Worm (Caenorhabditis elegans) whole organism, young adult: ENCODE results near the gene Y54G2A.37.

Experiments
- B0019.2 ChIP-seq: fragments of 200-800 bp; sonication (Bioruptor generic); conservative IDR thresholded peaks from 2 replicates; pipeline ENCODE4 v1.3.6; 2022; ENCODE audit warnings: missing genetic modification reagents, missing genetic modification characterization, missing compliant biosample characterization
- B0035.1 ChIP-seq: sonication (generic microtip); optimal IDR thresholded peaks from 2 replicates; lab custom pipeline; 2016; ENCODE audit warnings: missing genetic modification characterization, mild to moderate bottlenecking, missing compliant biosample characterization, missing genotype, missing genetic modification reagents
- B0261.1 ChIP-seq: sonication (generic microtip); optimal IDR thresholded peaks from 2 replicates; lab custom pipeline; 2016; ENCODE audit warnings: mild to moderate bottlenecking, missing genetic modification characterization, moderate library complexity, missing compliant biosample characterization
- C17E4.6 ChIP-seq: fragments of 200-800 bp; sonication (Bioruptor generic); IDR thresholded peaks from 2 replicates; pipeline ENCODE4 v1.3.6; 2022; ENCODE audit warnings: missing genetic modification reagents, missing genetic modification characterization, missing compliant biosample characterization
- F33H1.4 ChIP-seq: fragments of 200-800 bp; sonication (Bioruptor generic); IDR thresholded peaks from 2 replicates; pipeline ENCODE4 v1.3.6; 2022; ENCODE audit warnings: missing genetic modification reagents, missing genetic modification characterization, missing compliant biosample characterization
- F37B4.10 ChIP-seq: fragments of 200-800 bp; sonication (Bioruptor generic); IDR thresholded peaks from 2 replicates; pipeline ENCODE4 v1.3.6; 2022; ENCODE audit warnings: missing genetic modification characterization, missing compliant biosample characterization
- F39B2.1 ChIP-seq: fragments of 200-800 bp; sonication (Bioruptor generic); IDR thresholded peaks from 2 replicates; pipeline ENCODE4 v1.3.6; 2022; ENCODE audit warnings: missing genetic modification reagents, missing genetic modification characterization, missing compliant biosample characterization
- F52B5.7 ChIP-seq: sonication (generic microtip); optimal IDR thresholded peaks from 2 replicates; lab custom pipeline; 2016; ENCODE audit warnings: mild to moderate bottlenecking, missing genetic modification characterization, missing compliant biosample characterization
- F55B11.4 ChIP-seq: sonication (generic microtip); optimal IDR thresholded peaks from 2 replicates; lab custom pipeline; 2016; ENCODE audit warnings: missing compliant biosample characterization, missing genetic modification characterization, borderline replicate concordance; ENCODE audit not compliant: insufficient read depth
- K12H6.12 ChIP-seq: fragments of 200-800 bp; sonication (Bioruptor generic); optimal IDR thresholded peaks from 2 replicates; lab custom pipeline; 2018; ENCODE audit warnings: mild to moderate bottlenecking, missing genetic modification characterization, missing compliant biosample characterization
- T07F8.4 ChIP-seq: sonication (generic microtip); optimal IDR thresholded peaks from 2 replicates; lab custom pipeline; 2016; ENCODE audit warnings: mild to moderate bottlenecking, missing genetic modification characterization, moderate library complexity, missing compliant biosample characterization
- akir-1 ChIP-seq: fragments of 200-800 bp; sonication (Bioruptor generic); optimal IDR thresholded peaks from 2 replicates; lab custom pipeline; 2018; ENCODE audit warnings: mild to moderate bottlenecking, missing genetic modification characterization, moderate library complexity, missing compliant biosample characterization
- ama-1 ChIP-seq, 3 experiments: fragments of 150-350 bp in 1 of 3; sonication (generic microtip) in 2 of 3; optimal IDR thresholded peaks; 2 replicates each; lab custom pipeline; 2014 to 2018; ENCODE audit warnings: missing biosample characterization in 2 of 3, missing genetic modification characterization in 2 of 3, missing genetic modification reagents in 2 of 3
- aptf-3 ChIP-seq: fragments of 200-800 bp; sonication (Bioruptor generic); IDR thresholded peaks from 2 replicates; pipeline ENCODE4 v1.3.6; 2022; ENCODE audit warnings: missing genetic modification characterization, missing compliant biosample characterization
- attf-5 ChIP-seq: fragments of 200-800 bp; sonication (Bioruptor generic); optimal IDR thresholded peaks from 2 replicates; lab custom pipeline; 2018; ENCODE audit warnings: mild to moderate bottlenecking, missing genetic modification characterization, missing compliant biosample characterization
- bed-1 ChIP-seq: fragments of 200-800 bp; sonication (Bioruptor generic); IDR thresholded peaks from 2 replicates; pipeline ENCODE4 v1.3.6; 2022; ENCODE audit warnings: missing genetic modification reagents, missing genetic modification characterization, missing compliant biosample characterization
- ceh-27 ChIP-seq: fragments of 200-800 bp; sonication (Bioruptor generic); optimal IDR thresholded peaks from 2 replicates; lab custom pipeline; 2018; ENCODE audit warnings: mild to moderate bottlenecking, missing genetic modification characterization, moderate library complexity, missing compliant biosample characterization
- ceh-40 ChIP-seq: fragments of 200-800 bp; sonication (Bioruptor generic); IDR thresholded peaks from 2 replicates; pipeline ENCODE4 v1.3.6; 2022; ENCODE audit warnings: missing genetic modification characterization, missing compliant biosample characterization
- ceh-58 ChIP-seq: fragments of 200-800 bp; sonication (Bioruptor generic); IDR thresholded peaks from 2 replicates; pipeline ENCODE4 v1.3.6; 2022; ENCODE audit warnings: missing genetic modification characterization, missing compliant biosample characterization
- ceh-91 ChIP-seq: fragments of 200-800 bp; sonication (Bioruptor generic); IDR thresholded peaks from 2 replicates; pipeline ENCODE4 v1.3.6; 2022; ENCODE audit warnings: missing genetic modification reagents, missing genetic modification characterization, missing compliant biosample characterization
- chd-7 ChIP-seq: sonication (generic microtip); optimal IDR thresholded peaks from 2 replicates; lab custom pipeline; 2016; ENCODE audit warnings: mild to moderate bottlenecking, missing genetic modification characterization, moderate library complexity, missing compliant biosample characterization
- dpl-1 ChIP-seq: fragments of 150-350 bp; optimal IDR thresholded peaks from 2 replicates; lab custom pipeline; 2014; ENCODE audit warnings: missing biosample characterization, missing genetic modification reagents, missing genetic modification characterization
- egrh-3 ChIP-seq: fragments of 200-800 bp; sonication (Bioruptor generic); IDR thresholded peaks from 2 replicates; pipeline ENCODE4 v1.3.6; 2022; ENCODE audit warnings: missing genetic modification reagents, missing genetic modification characterization, missing compliant biosample characterization
- ekl-4 ChIP-seq: fragments of 200-800 bp; sonication (Bioruptor generic); IDR thresholded peaks from 2 replicates; pipeline ENCODE4 v1.3.6; 2022; ENCODE audit warnings: missing genetic modification reagents, missing genetic modification characterization, missing compliant biosample characterization
- fkh-3 ChIP-seq: sonication (generic microtip); optimal IDR thresholded peaks from 2 replicates; lab custom pipeline; 2016; ENCODE audit warnings: mild to moderate bottlenecking, missing genetic modification characterization, missing compliant biosample characterization
- hmg-20 ChIP-seq: fragments of 200-800 bp; sonication (Bioruptor generic); IDR thresholded peaks from 2 replicates; pipeline ENCODE4 v1.3.6; 2022; ENCODE audit warnings: missing genetic modification reagents, missing genetic modification characterization, missing compliant biosample characterization
- let-607 ChIP-seq, 2 experiments: fragments of 200-800 bp in 1 of 2; sonication (Bioruptor generic) in 1 of 2; sonication (generic microtip) in 1 of 2; optimal IDR thresholded peaks; 2 replicates each; lab custom pipeline; 2016 to 2018; ENCODE audit warnings: mild to moderate bottlenecking in 2 of 2, missing compliant biosample characterization in 2 of 2, missing genetic modification characterization in 2 of 2, moderate library complexity in 2 of 2, missing genotype in 1 of 2
- lin-40 ChIP-seq: sonication (generic microtip); optimal IDR thresholded peaks from 2 replicates; lab custom pipeline; 2016; ENCODE audit warnings: missing genetic modification characterization, mild to moderate bottlenecking, missing compliant biosample characterization, missing genotype, missing genetic modification reagents
- lin-54 ChIP-seq: fragments of 200-800 bp; sonication (Bioruptor generic); optimal IDR thresholded peaks from 2 replicates; lab custom pipeline; 2018; ENCODE audit warnings: mild to moderate bottlenecking, missing genetic modification characterization, missing compliant biosample characterization
- lir-1 ChIP-seq: fragments of 200-800 bp; sonication (Bioruptor generic); conservative IDR thresholded peaks from 2 replicates; pipeline ENCODE4 v1.3.6; 2022; ENCODE audit warnings: missing genetic modification reagents, missing genetic modification characterization, missing compliant biosample characterization
- madf-6 ChIP-seq: fragments of 200-800 bp; sonication (Bioruptor generic); IDR thresholded peaks from 2 replicates; pipeline ENCODE4 v1.3.6; 2022; ENCODE audit warnings: missing genetic modification reagents, missing genetic modification characterization, missing compliant biosample characterization
- mcd-1 ChIP-seq: fragments of 200-800 bp; sonication (Bioruptor generic); IDR thresholded peaks from 2 replicates; pipeline ENCODE4 v1.3.6; 2022; ENCODE audit warnings: missing genetic modification reagents, missing genetic modification characterization, missing compliant biosample characterization
- mxl-1 ChIP-seq: sonication (generic microtip); optimal IDR thresholded peaks from 2 replicates; lab custom pipeline; 2016; ENCODE audit warnings: missing genetic modification characterization, missing compliant biosample characterization
- nfya-1 ChIP-seq: sonication (generic microtip); optimal IDR thresholded peaks from 2 replicates; lab custom pipeline; 2017; ENCODE audit warnings: antibody characterized with exemption, missing compliant biosample characterization, missing genetic modification characterization, borderline replicate concordance; ENCODE audit not compliant: insufficient read depth
- nfya-2 ChIP-seq: fragments of 200-800 bp; sonication (Bioruptor generic); IDR thresholded peaks from 2 replicates; pipeline ENCODE4 v1.3.6; 2022; ENCODE audit warnings: missing genetic modification reagents, missing genetic modification characterization, missing compliant biosample characterization
- nhr-120 ChIP-seq: fragments of 200-800 bp; sonication (Bioruptor generic); IDR thresholded peaks from 2 replicates; pipeline ENCODE4 v1.3.6; 2022; ENCODE audit warnings: missing genetic modification characterization, missing compliant biosample characterization
- nhr-80 ChIP-seq: sonication (generic microtip); optimal IDR thresholded peaks from 2 replicates; lab custom pipeline; 2016; ENCODE audit warnings: missing genetic modification characterization, missing compliant biosample characterization
- pha-4 ChIP-seq: fragments of 150-350 bp; sonication (generic microtip); optimal IDR thresholded peaks from 2 replicates; lab custom pipeline; 2014; ENCODE audit warnings: missing biosample characterization, missing genetic modification reagents, missing genetic modification characterization
- rpc-1 ChIP-seq, 2 experiments: fragments of 150-350 bp in 1 of 2; sonication (generic microtip) in 1 of 2; optimal IDR thresholded peaks; 2 replicates each; lab custom pipeline; 2014 to 2018; ENCODE audit warnings: missing biosample characterization in 1 of 2, missing genetic modification characterization in 1 of 2, missing genetic modification reagents in 1 of 2, missing genotype in 1 of 2
- tbp1 ChIP-seq: fragments of 200-800 bp; sonication (Bioruptor generic); optimal IDR thresholded peaks from 2 replicates; lab custom pipeline; 2018; ENCODE audit warnings: mild to moderate bottlenecking, missing genetic modification characterization, missing compliant biosample characterization
- tbx-9 ChIP-seq: sonication (generic microtip); optimal IDR thresholded peaks from 2 replicates; lab custom pipeline; 2016; ENCODE audit warnings: borderline replicate concordance, missing genetic modification characterization, inconsistent platforms, missing compliant biosample characterization
- unc-130 ChIP-seq: sonication (generic microtip); optimal IDR thresholded peaks from 2 replicates; lab custom pipeline; 2016; ENCODE audit warnings: missing genetic modification reagents, missing genetic modification characterization, missing compliant biosample characterization
- ztf-18 ChIP-seq: sonication (generic microtip); optimal IDR thresholded peaks from 2 replicates; lab custom pipeline; 2016; ENCODE audit warnings: missing genotype, mild to moderate bottlenecking, missing genetic modification characterization, missing compliant biosample characterization
- ztf-25 ChIP-seq: fragments of 200-800 bp; sonication (Bioruptor generic); IDR thresholded peaks from 2 replicates; pipeline ENCODE4 v1.3.6; 2022; ENCODE audit warnings: missing genetic modification reagents, missing genetic modification characterization, missing compliant biosample characterization
- ztf-28 ChIP-seq: fragments of 200-800 bp; sonication (Bioruptor generic); IDR thresholded peaks from 2 replicates; pipeline ENCODE4 v1.3.6; 2022; ENCODE audit warnings: missing genetic modification reagents, missing genetic modification characterization, missing compliant biosample characterization

Y54G2A.37 gene

DNA sequence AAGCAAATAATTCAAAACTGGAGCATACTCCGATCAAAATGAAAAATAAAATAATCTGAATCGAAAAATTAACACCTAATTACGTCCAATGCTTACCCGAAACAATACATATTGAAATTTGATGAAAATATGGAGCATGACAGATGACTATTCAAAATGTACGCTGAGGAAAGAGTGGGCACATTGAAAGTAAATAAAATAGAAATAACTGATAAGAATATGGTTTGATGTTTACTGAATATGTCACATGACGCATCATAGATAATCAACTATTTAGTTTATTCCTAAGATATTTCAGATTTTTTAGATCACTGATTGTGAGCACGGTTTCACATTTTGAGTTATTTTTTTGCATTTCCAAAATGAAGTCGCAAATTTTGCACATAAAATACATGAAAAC is 22.2 kb upstream of the Y54G2A.37 start, which contains the start of gene Y54G2A.52:
TSS of gene Y54G2A.52 (minus strand) at position 348 of the 400 bp plus-strand sequence.
- TF ChIP-seq aptf-3 (no peak), B0261.1 (tag; lab: Kevin White, UChicago) (no peak), egrh-3 (no peak), nfya-1 (no peak), nhr-80 (peak; percentile 63)

DNA sequence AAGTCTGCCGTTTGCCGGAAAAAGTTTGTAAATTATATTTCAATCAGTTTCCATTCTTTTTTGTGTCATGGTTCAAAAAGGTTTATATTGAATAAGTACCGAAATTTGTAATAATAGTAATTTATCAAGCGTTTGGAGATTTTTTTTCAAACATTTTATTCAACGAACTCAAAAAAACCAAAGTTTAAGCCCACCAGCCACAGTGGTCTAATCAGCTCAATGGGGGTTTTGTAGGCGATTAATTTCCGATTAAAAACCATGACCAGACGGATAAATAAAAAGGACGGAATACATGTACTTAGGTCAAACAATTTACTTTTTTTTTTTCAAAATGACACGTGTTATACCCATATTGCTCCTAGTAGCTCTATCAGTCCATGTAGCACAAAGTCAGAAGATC is 21.1 kb upstream of the Y54G2A.37 start, which contains the start of gene Y54G2A.10:
TSS of gene Y54G2A.10 (plus strand) at position 301 of the 400 bp plus-strand sequence.
- no peak for TF ChIP-seq dpl-1 (GFP tag; lab: Kevin White, UChicago)
- no peak for TF ChIP-seq rpc-1 (optimal IDR thresholded peaks at IDR 0.05; lab: Kevin White, UChicago)
- TF ChIP-seq rpc-1 (tag; optimal IDR thresholded peaks at IDR 0.05; lab: Kevin White, UChicago): no peak
- TF ChIP-seq F33H1.4 (GFP tag; lab: Robert Waterston, UW): no peak
- no peak for TF ChIP-seq pha-4 (tag; lab: Kevin White, UChicago)
- TF ChIP-seq hmg-20: no peak
- TF ChIP-seq tbp1 (GFP tag; lab: Kevin White, UChicago): no peak
- no peak for TF ChIP-seq lin-40
- TF ChIP-seq unc-130: no peak
- no peak for TF ChIP-seq attf-5 (GFP tag; lab: Kevin White, UChicago)
- TF ChIP-seq F39B2.1 (GFP tag; lab: Robert Waterston, UW): no peak
- no peak for TF ChIP-seq chd-7
- no peak for TF ChIP-seq B0019.2 (GFP tag; lab: Robert Waterston, UW)
- no peak for TF ChIP-seq let-607 (tag; optimal IDR thresholded peaks at IDR 0.05; lab: Kevin White, UChicago)
- TF ChIP-seq bed-1 (GFP tag; lab: Robert Waterston, UW): no peak
- TF ChIP-seq mcd-1: no peak
- no peak for TF ChIP-seq ceh-40 (GFP tag; lab: Robert Waterston, UW)
- TF ChIP-seq lin-54: no peak

DNA sequence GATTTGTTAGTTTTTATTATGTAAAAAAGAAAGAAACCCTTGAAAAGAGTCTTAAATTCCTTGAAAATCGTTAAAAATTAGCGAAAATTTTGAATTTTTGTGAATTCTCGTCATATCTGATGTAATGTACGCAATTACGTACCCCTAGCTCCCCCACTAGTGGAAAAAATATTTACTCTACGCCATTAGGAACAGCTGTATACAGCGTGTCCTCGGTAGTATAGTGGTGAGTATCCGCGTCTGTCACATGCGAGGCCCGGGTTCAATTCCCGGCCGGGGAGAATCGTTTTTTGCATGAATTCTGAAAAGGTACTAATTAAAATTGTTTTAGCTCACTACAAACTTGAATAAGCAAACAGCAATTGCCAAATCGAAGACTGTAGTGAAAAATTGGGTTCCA is 20.6 kb upstream of the Y54G2A.37 start:
- TF ChIP-seq C17E4.6 (GFP tag; lab: Robert Waterston, UW): no peak
- TF ChIP-seq rpc-1 (optimal IDR thresholded peaks at IDR 0.05; lab: Kevin White, UChicago): peak; percentile 22
- TF ChIP-seq rpc-1 (tag; optimal IDR thresholded peaks at IDR 0.05; lab: Kevin White, UChicago): peak; percentile 60
- no peak for TF ChIP-seq akir-1 (GFP tag; lab: Kevin White, UChicago)
- 0 out of 2 replicates have a peak, but pooled peaks have one; percentile 19 for TF ChIP-seq ztf-25 (GFP tag; lab: Robert Waterston, UW)
- TF ChIP-seq ama-1 (optimal IDR thresholded peaks at IDR 0.05; lab: Kevin White, UChicago): no peak
- TF ChIP-seq ama-1 (GFP tag; optimal IDR thresholded peaks at IDR 0.05; lab: Kevin White, UChicago): no peak
- no peak for TF ChIP-seq ekl-4 (GFP tag; lab: Robert Waterston, UW)
- no peak for TF ChIP-seq attf-5 (GFP tag; lab: Kevin White, UChicago)
- no peak for TF ChIP-seq fkh-3 (tag; lab: Kevin White, UChicago)
- no peak for TF ChIP-seq T07F8.4 (tag; lab: Kevin White, UChicago)
- no peak for TF ChIP-seq madf-6
- peak; percentile 79 for TF ChIP-seq tbp1 (GFP tag; lab: Kevin White, UChicago)
- no peak for TF ChIP-seq lir-1
- no peak for TF ChIP-seq B0019.2 (GFP tag; lab: Robert Waterston, UW)

DNA sequence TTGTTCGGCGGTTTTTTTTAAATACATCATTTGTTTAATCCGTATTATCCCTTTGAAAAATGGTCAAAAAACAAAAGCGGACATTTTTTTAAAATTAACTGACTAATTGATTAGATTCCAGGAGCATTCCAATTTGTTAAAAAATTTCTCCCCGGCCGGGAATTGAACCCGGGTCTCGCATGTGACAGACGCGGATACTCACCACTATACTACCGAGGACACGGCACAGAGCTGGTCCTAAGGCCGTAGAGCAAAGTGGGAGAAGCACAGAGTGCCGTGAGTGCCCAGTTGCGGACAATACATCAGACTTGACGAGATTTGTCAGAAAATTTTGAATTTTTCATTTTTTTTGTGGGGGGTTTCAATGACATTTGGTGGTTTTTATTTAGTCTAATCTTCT is 19.5 kb upstream of the Y54G2A.37 start:
- TF ChIP-seq F55B11.4 (tag; lab: Kevin White, UChicago) (no peak), nhr-120 (GFP tag; lab: Robert Waterston, UW) (no peak), mcd-1 (peak; percentile 49; the same call in 1 of the 2 replicates), F37B4.10 (no peak), mxl-1 (tag; lab: Kevin White, UChicago) (peak; percentile 56), nfya-2 (GFP tag; lab: Robert Waterston, UW) (no peak), B0035.1 (tag; lab: Kevin White, UChicago) (no peak), ceh-27 (GFP tag; lab: Kevin White, UChicago) (no peak), K12H6.12 (tag; lab: Kevin White, UChicago) (no peak), F52B5.7 (tag; lab: Kevin White, UChicago) (peak; percentile 17), ceh-58 (GFP tag; lab: Robert Waterston, UW) (no peak), ztf-18 (tag; lab: Kevin White, UChicago) (peak; percentile 69), lin-40 (no peak), ztf-28 (GFP tag; lab: Robert Waterston, UW) (0 out of 2 replicates have a peak, but pooled peaks have one; percentile 25), tbx-9 (tag; lab: Kevin White, UChicago) (no peak), ceh-91 (GFP tag; lab: Robert Waterston, UW) (no peak)
